Fruit fly (Drosophila melanogaster) whole organism, embryonic: Measurements from ENCODE around the gene zye.

Source experiments
- B-H1 ChIP-seq: fragments of 200-800 bp; sonication (Bioruptor generic); IDR thresholded peaks from 3 replicates; pipeline ENCODE4 v1.3.6; 2022; ENCODE audit warnings: missing biosample characterization, missing genetic modification characterization
- BtbVII ChIP-seq: fragments of 200-800 bp; sonication (Bioruptor generic); optimal IDR thresholded peaks from 3 replicates; lab custom pipeline; 2017; ENCODE audit warnings: missing biosample characterization, mild to moderate bottlenecking, missing genetic modification characterization
- Bteb2 ChIP-seq: fragments of 200-800 bp; sonication (Bioruptor generic); optimal IDR thresholded peaks from 2 replicates; lab custom pipeline; 2016; ENCODE audit warnings: missing biosample characterization, missing genetic modification characterization
- CG1024 ChIP-seq: fragments of 200-800 bp; sonication (Bioruptor generic); IDR thresholded peaks from 2 replicates; pipeline ENCODE4 v1.3.6; 2022; ENCODE audit warnings: missing biosample characterization, missing genetic modification characterization
- CG10366 ChIP-seq: fragments of 200-800 bp; sonication (Bioruptor generic); IDR thresholded peaks from 2 replicates; pipeline ENCODE4 v1.3.6; 2022; ENCODE audit warnings: missing biosample characterization, missing genetic modification characterization
- CG10654 ChIP-seq: fragments of 200-800 bp; sonication (Bioruptor generic); optimal IDR thresholded peaks from 2 replicates; lab custom pipeline; 2016; ENCODE audit warnings: missing biosample characterization, missing genetic modification characterization
- CG10979 ChIP-seq: fragments of 200-800 bp; sonication (Bioruptor generic); optimal IDR thresholded peaks from 2 replicates; lab custom pipeline; 2018; ENCODE audit warnings: missing biosample characterization, mild to moderate bottlenecking, missing genetic modification characterization, moderate library complexity
- CG11695 ChIP-seq: fragments of 200-800 bp; sonication (Bioruptor generic); IDR thresholded peaks from 3 replicates; pipeline ENCODE4 v1.3.6; 2022; ENCODE audit warnings: missing biosample characterization, missing genetic modification characterization
- CG12942 ChIP-seq: fragments of 200-800 bp; sonication (Bioruptor generic); optimal IDR thresholded peaks from 3 replicates; lab custom pipeline; 2016; ENCODE audit warnings: missing biosample characterization, missing genetic modification characterization
- CG15514 ChIP-seq: fragments of 200-800 bp; sonication (Bioruptor generic); optimal IDR thresholded peaks from 3 replicates; lab custom pipeline; 2017; ENCODE audit warnings: missing biosample characterization, missing genetic modification characterization, mild to moderate bottlenecking, moderate library complexity, missing genetic modification reagents
- CG15696 ChIP-seq: fragments of 200-800 bp; sonication (Bioruptor generic); optimal IDR thresholded peaks from 2 replicates; lab custom pipeline; 2019; ENCODE audit warnings: missing biosample characterization, mild to moderate bottlenecking, missing genetic modification characterization, moderate library complexity
- CG16815 ChIP-seq: fragments of 200-800 bp; sonication (Bioruptor generic); optimal IDR thresholded peaks from 3 replicates; lab custom pipeline; 2017; ENCODE audit warnings: missing biosample characterization, mild to moderate bottlenecking, missing genetic modification characterization
- CG3065 ChIP-seq: fragments of 200-800 bp; sonication (Bioruptor generic); optimal IDR thresholded peaks from 2 replicates; lab custom pipeline; 2016; ENCODE audit warnings: missing biosample characterization, missing genetic modification characterization
- CG4854 ChIP-seq: fragments of 200-800 bp; sonication (Bioruptor generic); optimal IDR thresholded peaks from 2 replicates; lab custom pipeline; 2016; ENCODE audit warnings: missing biosample characterization, missing genetic modification characterization, inconsistent platforms
- CG6765 ChIP-seq: fragments of 200-800 bp; sonication (Bioruptor generic); optimal IDR thresholded peaks from 3 replicates; lab custom pipeline; 2017; ENCODE audit warnings: missing biosample characterization, mild to moderate bottlenecking, missing genetic modification characterization
- CG6813 ChIP-seq: fragments of 200-800 bp; sonication (Bioruptor generic); optimal IDR thresholded peaks from 2 replicates; lab custom pipeline; 2017; ENCODE audit warnings: missing biosample characterization, missing genetic modification characterization, mild to moderate bottlenecking, moderate library complexity, missing genetic modification reagents
- CG7271 ChIP-seq: fragments of 200-800 bp; sonication (Bioruptor generic); optimal IDR thresholded peaks from 2 replicates; lab custom pipeline; 2018; ENCODE audit warnings: missing biosample characterization, mild to moderate bottlenecking, missing genetic modification characterization, moderate library complexity
- CG7357 ChIP-seq: fragments of 200-800 bp; sonication (Bioruptor generic); IDR thresholded peaks from 3 replicates; pipeline ENCODE4 v1.3.6; 2022; ENCODE audit warnings: missing biosample characterization, missing genetic modification characterization
- CG7556 ChIP-seq: fragments of 200-800 bp; sonication (Bioruptor generic); optimal IDR thresholded peaks from 2 replicates; lab custom pipeline; 2017; ENCODE audit warnings: missing biosample characterization, mild to moderate bottlenecking, missing genetic modification characterization
- CG8478 ChIP-seq: fragments of >200 bp; optimal IDR thresholded peaks from 2 replicates; lab custom pipeline; 2018
- CG9932 ChIP-seq: fragments of 200-800 bp; sonication (Bioruptor generic); IDR thresholded peaks from 2 replicates; pipeline ENCODE4 v1.3.6; 2022; ENCODE audit warnings: missing biosample characterization, missing genetic modification characterization
- Camta ChIP-seq: fragments of 200-800 bp; sonication (Bioruptor generic); optimal IDR thresholded peaks from 2 replicates; lab custom pipeline; 2016; ENCODE audit warnings: missing biosample characterization, missing genetic modification characterization
- Eip74EF ChIP-seq, 2 experiments: fragments of 200-800 bp in 1 of 2; fragments of >200 bp in 1 of 2; sonication (Bioruptor generic) in 1 of 2; optimal IDR thresholded peaks; 2 replicates each; lab custom pipeline; 2017 to 2019; ENCODE audit warnings: missing biosample characterization in 2 of 2, missing genetic modification characterization in 2 of 2, mild to moderate bottlenecking in 1 of 2, moderate library complexity in 1 of 2
- Fer2 ChIP-seq: fragments of 200-800 bp; sonication (Bioruptor generic); optimal IDR thresholded peaks from 2 replicates; lab custom pipeline; 2018; ENCODE audit warnings: missing biosample characterization, mild to moderate bottlenecking, missing genetic modification characterization, moderate library complexity
- Gug ChIP-seq: fragments of 200-800 bp; sonication (Bioruptor generic); IDR thresholded peaks from 4 replicates; pipeline ENCODE4 v1.3.6; 2022; ENCODE audit warnings: missing biosample characterization, missing genetic modification characterization
- HLH3B ChIP-seq: fragments of 200-800 bp; sonication (Bioruptor generic); IDR thresholded peaks from 2 replicates; pipeline ENCODE4 v1.3.6; 2022; ENCODE audit warnings: missing biosample characterization, missing genetic modification characterization
- Nf-YA ChIP-seq: fragments of 200-800 bp; sonication (Bioruptor generic); IDR thresholded peaks from 2 replicates; pipeline ENCODE4 v1.3.6; 2022; ENCODE audit warnings: missing biosample characterization, missing genetic modification characterization
- Opbp ChIP-seq: fragments of 200-800 bp; sonication (Bioruptor generic); IDR thresholded peaks from 3 replicates; pipeline ENCODE4 v1.3.6; 2022; ENCODE audit warnings: missing biosample characterization, missing genetic modification characterization; ENCODE audit not compliant: partially characterized antibody
- Poxn ChIP-seq: fragments of 200-800 bp; sonication (Bioruptor generic); IDR thresholded peaks from 2 replicates; pipeline ENCODE4 v1.3.6; 2022; ENCODE audit warnings: missing biosample characterization, missing genetic modification characterization
- Sox100B ChIP-seq: fragments of 200-800 bp; sonication (Bioruptor generic); optimal IDR thresholded peaks from 3 replicates; lab custom pipeline; 2018; ENCODE audit warnings: missing biosample characterization, mild to moderate bottlenecking, missing genetic modification characterization
- Stat92E ChIP-seq, 3 experiments: fragments of >200 bp in 2 of 3; fragments of 200-800 bp in 1 of 3; sonication (Bioruptor generic) in 1 of 3; optimal IDR thresholded peaks; 2 replicates each; lab custom pipeline; 2017 to 2019; ENCODE audit warnings: missing biosample characterization in 3 of 3, missing genetic modification characterization in 3 of 3, mild to moderate bottlenecking in 1 of 3, moderate library complexity in 1 of 3
- Xbp1 ChIP-seq: fragments of 200-800 bp; sonication (Bioruptor generic); optimal IDR thresholded peaks from 3 replicates; lab custom pipeline; 2016; ENCODE audit warnings: missing biosample characterization, mild to moderate bottlenecking, missing genetic modification characterization
- ara ChIP-seq: fragments of 200-800 bp; sonication (Bioruptor generic); IDR thresholded peaks from 2 replicates; pipeline ENCODE4 v1.3.6; 2022; ENCODE audit warnings: missing biosample characterization, missing genetic modification characterization
- ci ChIP-seq: fragments of 200-800 bp; sonication (Bioruptor generic); IDR thresholded peaks from 3 replicates; pipeline ENCODE4 v1.3.6; 2022; ENCODE audit warnings: missing biosample characterization, missing genetic modification characterization
- danr ChIP-seq: fragments of 200-800 bp; sonication (Bioruptor generic); IDR thresholded peaks from 2 replicates; pipeline ENCODE4 v1.3.6; 2022; ENCODE audit warnings: missing biosample characterization, missing genetic modification characterization
- dpn ChIP-seq, 2 experiments: fragments of 200-800 bp; sonication (Bioruptor generic); optimal IDR thresholded peaks; 3 replicates each; lab custom pipeline; 2016; ENCODE audit warnings: missing biosample characterization in 2 of 2, missing genetic modification characterization in 2 of 2
- ewg ChIP-seq: fragments of 200-800 bp; sonication (Bioruptor generic); optimal IDR thresholded peaks from 3 replicates; lab custom pipeline; 2017; ENCODE audit warnings: mild to moderate bottlenecking, missing biosample characterization, missing genetic modification reagents, missing genetic modification characterization
- fu2 ChIP-seq: fragments of 200-800 bp; sonication (Bioruptor generic); optimal IDR thresholded peaks from 2 replicates; lab custom pipeline; 2016; ENCODE audit warnings: missing biosample characterization, missing genetic modification characterization
- hbn ChIP-seq: fragments of 200-800 bp; sonication (Bioruptor generic); IDR thresholded peaks from 2 replicates; pipeline ENCODE4 v1.3.6; 2022; ENCODE audit warnings: missing biosample characterization, missing genetic modification characterization; ENCODE audit not compliant: partially characterized antibody
- jing ChIP-seq: fragments of 200-800 bp; sonication (Bioruptor generic); optimal IDR thresholded peaks from 2 replicates; lab custom pipeline; 2018; ENCODE audit warnings: missing biosample characterization, mild to moderate bottlenecking, missing genetic modification characterization
- mirr ChIP-seq: fragments of 200-800 bp; sonication (Bioruptor generic); optimal IDR thresholded peaks from 3 replicates; lab custom pipeline; 2018; ENCODE audit warnings: missing biosample characterization, mild to moderate bottlenecking, missing genetic modification characterization
- pros ChIP-seq: fragments of 200-800 bp; sonication (Bioruptor generic); optimal IDR thresholded peaks from 3 replicates; lab custom pipeline; 2019; ENCODE audit warnings: missing biosample characterization, mild to moderate bottlenecking, missing genetic modification characterization, moderate library complexity
- ranshi ChIP-seq: fragments of 200-800 bp; sonication (Bioruptor generic); IDR thresholded peaks from 2 replicates; pipeline ENCODE4 v1.3.6; 2022; ENCODE audit warnings: missing biosample characterization, missing genetic modification characterization
- repo ChIP-seq: fragments of 200-800 bp; sonication (Bioruptor generic); optimal IDR thresholded peaks from 2 replicates; lab custom pipeline; 2016; ENCODE audit warnings: missing biosample characterization, missing genetic modification characterization
- salm ChIP-seq: fragments of 200-800 bp; sonication (Bioruptor generic); optimal IDR thresholded peaks from 2 replicates; lab custom pipeline; 2018; ENCODE audit warnings: missing biosample characterization, mild to moderate bottlenecking, missing genetic modification characterization
- sug ChIP-seq: fragments of 200-800 bp; optimal IDR thresholded peaks from 2 replicates; lab custom pipeline; 2019; ENCODE audit warnings: missing biosample characterization, mild to moderate bottlenecking, missing genetic modification characterization, moderate library complexity
- unc-4 ChIP-seq: fragments of 200-800 bp; sonication (Bioruptor generic); IDR thresholded peaks from 2 replicates; pipeline ENCODE4 v1.3.6; 2022; ENCODE audit warnings: missing biosample characterization, missing genetic modification characterization; ENCODE audit not compliant: partially characterized antibody

Gene zye

dm6 chr3L:20398243-20399222, 14.9 kb upstream of the zye start (continued):
- peak; percentile 72; the same call in 1 of the 2 replicates for TF ChIP-seq ranshi (GFP tag; lab: Robert Waterston, UW)
- TF ChIP-seq CG10979 (tag; lab: Kevin White, UChicago): peak; percentile 87
- TF ChIP-seq CG8478 (lab: Kevin White, UChicago): no peak
- no peak for TF ChIP-seq Opbp (GFP tag; lab: Robert Waterston, UW)
- TF ChIP-seq BtbVII (GFP tag; lab: Kevin White, UChicago): peak; percentile 87
- TF ChIP-seq CG15514 (GFP tag; lab: Kevin White, UChicago): peak; percentile 55
- peak; percentile 92 for TF ChIP-seq CG7556 (GFP tag; lab: Kevin White, UChicago)
- peak; percentile 92 for TF ChIP-seq Sox100B
- TF ChIP-seq sug (tag; lab: Kevin White, UChicago): peak; percentile 79
- TF ChIP-seq Bteb2 (GFP tag; lab: Kevin White, UChicago): peak; percentile 71
- peak; percentile 80 for TF ChIP-seq CG9932
- peak; percentile 80 for TF ChIP-seq mirr (GFP tag; lab: Kevin White, UChicago)
- peak in 1 of 2 experiments; percentile 88 for TF ChIP-seq Eip74EF (GFP tag; optimal IDR thresholded peaks at IDR 0.05; lab: Kevin White, UChicago)
- TF ChIP-seq CG11695 (GFP tag; lab: Robert Waterston, UW): peak; percentile 82
- peak; percentile 50 for TF ChIP-seq Fer2
- peak; percentile 57; the same call in 1 of the 2 replicates for TF ChIP-seq danr (GFP tag; lab: Robert Waterston, UW)
- peak; percentile 60 for TF ChIP-seq Camta
- TF ChIP-seq hbn: no peak
- TF ChIP-seq Xbp1: peak; percentile 85
- peak; percentile 60; the same call in 3 of the 4 replicates for TF ChIP-seq Gug (GFP tag; lab: Robert Waterston, UW)
- peak; percentile 77 to 84 for TF ChIP-seq dpn (GFP tag; optimal IDR thresholded peaks at IDR 0.05; lab: Kevin White, UChicago)
- peak; percentile 44 for TF ChIP-seq repo (GFP tag; lab: Kevin White, UChicago)
- TF ChIP-seq ewg (GFP tag; lab: Kevin White, UChicago): peak; percentile 71
- peak; percentile 67 for TF ChIP-seq CG10366 (GFP tag; lab: Robert Waterston, UW)
- peak; percentile 62 for TF ChIP-seq CG7357 (GFP tag; lab: Robert Waterston, UW)
- no peak for TF ChIP-seq Poxn (GFP tag; lab: Robert Waterston, UW)
- 0 out of 2 replicates have a peak, but pooled peaks have one; percentile 17 for TF ChIP-seq CG1024 (GFP tag; lab: Robert Waterston, UW)
- TF ChIP-seq CG6765 (GFP tag; lab: Kevin White, UChicago): peak; percentile 78
- TF ChIP-seq ci (GFP tag; lab: Robert Waterston, UW): peak; percentile 48; the same call in 2 of the 3 replicates
- peak; percentile 77 for TF ChIP-seq salm (tag; lab: Kevin White, UChicago)
- peak; percentile 67 for TF ChIP-seq B-H1 (GFP tag; lab: Robert Waterston, UW)
- no peak for TF ChIP-seq ara (GFP tag; lab: Robert Waterston, UW)
- TF ChIP-seq CG10654 (GFP tag; lab: Kevin White, UChicago): peak; percentile 71
- peak; percentile 79 for TF ChIP-seq CG12942 (GFP tag; lab: Kevin White, UChicago)
- TF ChIP-seq unc-4 (GFP tag; lab: Robert Waterston, UW): peak; percentile 1; the same call in 1 of the 2 replicates
- peak; percentile 33 for TF ChIP-seq CG3065
- TF ChIP-seq CG4854: peak; percentile 75
- peak in 1 of 3 experiments; percentile 46 for TF ChIP-seq Stat92E (GFP tag; optimal IDR thresholded peaks at IDR 0.05; lab: Kevin White, UChicago)
- peak; percentile 48 for TF ChIP-seq CG15696 (tag; lab: Kevin White, UChicago)
- TF ChIP-seq pros: no peak
- peak; percentile 58 for TF ChIP-seq jing (GFP tag; lab: Kevin White, UChicago)
- TF ChIP-seq fu2 (GFP tag; lab: Kevin White, UChicago): peak; percentile 70
- peak; percentile 25 for TF ChIP-seq CG7271 (tag; lab: Kevin White, UChicago)
- 0 out of 2 replicates have a peak, but pooled peaks have one; percentile 39 for TF ChIP-seq Nf-YA (GFP tag; lab: Robert Waterston, UW)
- TF ChIP-seq CG16815 (GFP tag; lab: Kevin White, UChicago): peak; percentile 60
- TF ChIP-seq CG6813 (GFP tag; lab: Kevin White, UChicago): peak; percentile 67
- peak; percentile 72 for TF ChIP-seq HLH3B (GFP tag; lab: Robert Waterston, UW)
